Fruit fly (Drosophila melanogaster) Kc167 (cell line): ENCODE measurements around the gene Diap1.

Experiments used
- Myc ChIP-seq: fragments of >200 bp; optimal IDR thresholded peaks from 2 replicates; lab custom pipeline; 2017; ENCODE audit warnings: missing external identifiers
- Sin3A ChIP-seq: fragments of >200 bp; optimal IDR thresholded peaks from 2 replicates; lab custom pipeline; 2018; ENCODE audit warnings: missing external identifiers
- h ChIP-seq: fragments of >200 bp; optimal IDR thresholded peaks from 3 replicates; lab custom pipeline; 2018; ENCODE audit warnings: missing external identifiers
- insv ChIP-seq: fragments of >200 bp; optimal IDR thresholded peaks from 3 replicates; lab custom pipeline; 2018; ENCODE audit warnings: missing external identifiers
- psq ChIP-seq: fragments of >200 bp; optimal IDR thresholded peaks from 2 replicates; lab custom pipeline; 2017; ENCODE audit warnings: missing external identifiers
- ttk ChIP-seq: sonication (Bioruptor generic); optimal IDR thresholded peaks from 2 replicates; lab custom pipeline; 2017; ENCODE audit warnings: missing external identifiers

DNA sequence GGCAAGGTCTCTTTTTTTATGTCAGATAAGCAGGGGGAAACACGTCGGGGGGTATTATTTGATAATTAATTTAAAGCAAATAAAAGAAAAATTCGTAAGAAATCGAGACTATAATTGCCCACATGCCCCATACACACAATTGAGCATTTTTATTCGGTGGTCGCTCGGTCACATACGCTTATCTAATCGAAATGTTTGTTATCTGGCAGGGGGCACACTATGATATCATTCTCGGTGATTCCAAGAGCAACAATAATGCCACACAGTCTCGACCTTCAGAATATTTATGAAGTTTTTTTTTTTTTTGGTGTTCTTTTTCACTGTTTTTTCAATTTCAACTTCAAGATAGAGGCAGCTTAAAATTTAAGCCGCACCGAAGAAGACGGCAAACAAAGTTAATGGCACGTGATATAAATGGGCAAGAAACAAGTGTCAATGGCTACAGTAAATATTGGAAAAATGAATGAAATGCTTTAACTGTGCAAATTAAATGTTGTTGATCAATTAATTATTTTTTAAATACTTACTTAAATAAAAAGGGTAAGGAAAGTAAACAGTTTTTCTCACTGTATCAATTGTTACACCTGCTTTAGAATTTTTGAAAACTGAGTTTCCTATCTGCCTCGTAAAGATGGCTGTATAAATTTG is 51.4 kb downstream of the Diap1 start:
- no peak for TF ChIP-seq psq (lab: Kevin White, UChicago)
- no peak for TF ChIP-seq Myc (lab: Kevin White, UChicago)
- TF ChIP-seq ttk: no peak
- TF ChIP-seq insv: no peak
- TF ChIP-seq h (lab: Kevin White, UChicago): no peak
- no peak for TF ChIP-seq Sin3A (lab: Kevin White, UChicago)
